Worm (Caenorhabditis elegans): Measurements from ENCODE around the gene alh-13.

Gene alh-13

DNA sequence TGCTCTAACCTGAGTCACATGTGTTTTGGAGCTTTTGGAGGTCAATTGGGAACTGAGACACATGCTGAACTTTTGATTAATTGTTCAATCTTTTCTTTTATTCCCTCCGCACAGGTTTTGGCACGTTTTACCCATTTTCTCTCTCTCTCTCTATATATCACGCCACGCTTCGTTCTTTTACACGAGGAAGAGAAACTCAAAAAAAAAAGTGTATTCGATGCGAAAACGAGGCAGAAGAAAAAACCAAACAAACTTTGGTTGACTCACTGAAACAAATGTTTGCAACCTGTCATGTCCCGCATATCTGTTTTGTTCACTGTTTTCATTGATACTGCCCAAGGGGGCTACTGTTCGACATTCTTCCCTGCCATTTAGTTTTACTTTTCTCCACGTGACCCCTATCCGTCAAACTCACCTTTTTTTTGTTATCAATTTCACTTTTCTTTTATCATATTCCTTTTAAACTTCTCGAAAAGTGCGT lies 20.9 kb upstream of the alh-13 start:
- TF ChIP-seq dsc-1 (tag; optimal IDR thresholded peaks at IDR 0.05): peak; percentile 89
- TF ChIP-seq rnt-1 (tag; optimal IDR thresholded peaks at IDR 0.05): peak; percentile 55
- TF ChIP-seq unc-130 (tag; optimal IDR thresholded peaks at IDR 0.05): peak; percentile 4
- TF ChIP-seq nhr-85 (tag): peak; percentile 90
- TF ChIP-seq F16B12.6 (tag; optimal IDR thresholded peaks at IDR 0.05): no peak
- TF ChIP-seq lin-14 (GFP tag; optimal IDR thresholded peaks at IDR 0.05): peak; percentile 83
- TF ChIP-seq lin-39 (tag; optimal IDR thresholded peaks at IDR 0.05): peak; percentile 50
- no peak for TF ChIP-seq dpl-1 (GFP tag; optimal IDR thresholded peaks at IDR 0.05)
- TF ChIP-seq pag-3 (tag; optimal IDR thresholded peaks at IDR 0.05; ENCODE audit: borderline replicate concordance, insufficient read depth): peak; percentile 65
- no peak for TF ChIP-seq snpc-4 (tag; optimal IDR thresholded peaks at IDR 0.05)
- TF ChIP-seq elt-3 (tag; optimal IDR thresholded peaks at IDR 0.05): peak in 2 of 6 experiments; percentile 44 to 74
- no peak for TF ChIP-seq zag-1 (tag; optimal IDR thresholded peaks at IDR 0.05)
- TF ChIP-seq blmp-1 (tag; optimal IDR thresholded peaks at IDR 0.05): peak; percentile 86
- TF ChIP-seq nhr-19 (GFP tag; conservative IDR thresholded peaks at IDR 0.05): peak; percentile 55
- no peak for TF ChIP-seq egl-13 (tag; optimal IDR thresholded peaks at IDR 0.05)
- TF ChIP-seq lin-35 (GFP tag; optimal IDR thresholded peaks at IDR 0.05): peak in 1 of 2 experiments; percentile 45
- TF ChIP-seq grh-1 (GFP tag; IDR thresholded peaks at IDR 0.05): peak; percentile 32; the same call in 1 of the 2 replicates
- peak; percentile 26 for TF ChIP-seq nhr-90 (tag; optimal IDR thresholded peaks at IDR 0.05; ENCODE audit: poor library complexity)
- TF ChIP-seq hpl-2 (GFP tag; optimal IDR thresholded peaks at IDR 0.05): no peak
- peak; percentile 48 for TF ChIP-seq elt-2 (tag; optimal IDR thresholded peaks at IDR 0.05)
- peak; percentile 61 for TF ChIP-seq nhr-20 (tag; optimal IDR thresholded peaks at IDR 0.05)
- peak; percentile 67 for TF ChIP-seq snu-23 (GFP tag; optimal IDR thresholded peaks at IDR 0.05)
- peak; percentile 82 for TF ChIP-seq nhr-71 (tag; optimal IDR thresholded peaks at IDR 0.05)
- peak in 1 of 2 experiments; percentile 42 for TF ChIP-seq mdl-1 (tag; optimal IDR thresholded peaks at IDR 0.05)
- peak; percentile 16 for TF ChIP-seq vab-15 (tag; optimal IDR thresholded peaks at IDR 0.05)
- TF ChIP-seq fkh-4 (tag; optimal IDR thresholded peaks at IDR 0.05; ENCODE audit: borderline replicate concordance): peak; percentile 48
- TF ChIP-seq mep-1 (tag; optimal IDR thresholded peaks at IDR 0.05): no peak
- TF ChIP-seq egl-27 (tag; optimal IDR thresholded peaks at IDR 0.05): no peak
- peak; percentile 29 to 30 for TF ChIP-seq lsy-2 (tag; optimal IDR thresholded peaks at IDR 0.05)
- peak; percentile 2 for TF ChIP-seq ztf-4 (tag; optimal IDR thresholded peaks at IDR 0.05)
- no peak for TF ChIP-seq unc-30 (tag; optimal IDR thresholded peaks at IDR 0.05)
- TF ChIP-seq mab-9 (GFP tag; IDR thresholded peaks at IDR 0.05): no peak

DNA sequence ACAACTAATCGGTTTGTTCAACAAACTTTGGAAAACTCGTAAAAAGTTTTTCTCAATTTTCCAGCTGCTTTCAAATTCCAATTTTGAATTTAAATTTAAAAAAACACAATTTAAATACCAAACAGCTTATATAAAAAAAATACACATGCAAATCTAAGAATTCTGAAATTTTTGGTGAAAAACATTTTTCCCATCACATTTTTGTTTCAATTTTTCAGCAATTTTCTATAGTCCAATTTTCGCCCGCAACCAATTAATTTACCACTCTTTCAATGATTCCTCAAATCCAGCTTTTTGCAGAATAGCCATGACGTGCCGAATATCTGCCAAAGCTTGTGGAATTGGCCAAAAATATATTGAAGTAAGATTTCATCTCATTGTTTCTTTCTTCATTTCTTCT lies 20.4 kb upstream of the alh-13 start, which contains the start of gene cept-1:
Gene cept-1 (plus strand): TSS at position 301 of the 400 bp plus-strand sequence.
- TF ChIP-seq sup-37 (GFP tag; optimal IDR thresholded peaks at IDR 0.05) (no peak), dpl-1 (GFP tag; optimal IDR thresholded peaks at IDR 0.05) (no peak), swsn-7 (tag; optimal IDR thresholded peaks at IDR 0.05) (no peak), efl-1 (optimal IDR thresholded peaks at IDR 0.05) (no peak), efl-1 (GFP tag; optimal IDR thresholded peaks at IDR 0.05 in 1 of 2) (no peak), unc-86 (tag; optimal IDR thresholded peaks at IDR 0.05) (no peak), snpc-4 (tag; optimal IDR thresholded peaks at IDR 0.05) (no peak), egl-27 (tag; optimal IDR thresholded peaks at IDR 0.05) (no peak), elt-3 (tag; optimal IDR thresholded peaks at IDR 0.05) (no peak), unc-130 (tag; optimal IDR thresholded peaks at IDR 0.05) (no peak), ceh-8 (GFP tag; optimal IDR thresholded peaks at IDR 0.05) (no peak), lin-39 (tag; optimal IDR thresholded peaks at IDR 0.05) (no peak)

DNA sequence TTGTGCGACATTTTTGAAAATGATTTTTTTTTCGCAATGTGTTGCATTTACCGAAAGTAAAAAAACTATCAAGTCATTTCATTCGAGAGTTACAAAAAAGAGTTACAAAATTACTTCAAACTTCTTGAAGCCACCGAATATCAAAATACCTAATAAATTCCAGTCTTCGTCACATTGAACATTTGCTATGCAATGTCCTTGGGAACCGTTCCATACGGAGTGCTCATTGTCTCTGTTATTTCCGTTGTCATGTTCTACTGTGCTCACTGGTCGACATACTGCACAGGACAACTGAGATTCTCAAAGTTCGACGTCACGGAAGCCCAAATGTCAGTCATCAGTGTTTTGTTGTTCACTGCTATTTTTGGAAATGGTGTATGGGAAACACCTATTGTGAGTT lies 18.2 kb upstream of the alh-13 start:
- TF ChIP-seq nhr-20 (tag; optimal IDR thresholded peaks at IDR 0.05) (no peak), snu-23 (GFP tag; optimal IDR thresholded peaks at IDR 0.05) (no peak), egl-27 (tag; optimal IDR thresholded peaks at IDR 0.05) (no peak), aha-1 (tag; optimal IDR thresholded peaks at IDR 0.05) (no peak), zag-1 (tag; optimal IDR thresholded peaks at IDR 0.05) (no peak), Y116A8C.19 (tag; optimal IDR thresholded peaks at IDR 0.05; ENCODE audit: borderline replicate concordance) (no peak), unc-62 (GFP tag; optimal IDR thresholded peaks at IDR 0.05) (no peak), sup-37 (GFP tag; optimal IDR thresholded peaks at IDR 0.05) (no peak), dpl-1 (GFP tag; optimal IDR thresholded peaks at IDR 0.05) (no peak), zip-4 (GFP tag; optimal IDR thresholded peaks at IDR 0.05) (no peak), fkh-10 (GFP tag; optimal IDR thresholded peaks at IDR 0.05) (no peak), ceh-88 (GFP tag; IDR thresholded peaks at IDR 0.05) (no peak), lir-3 (tag; optimal IDR thresholded peaks at IDR 0.05; ENCODE audit: poor library complexity) (no peak), F16B12.6 (tag; optimal IDR thresholded peaks at IDR 0.05) (no peak), nhr-71 (tag; optimal IDR thresholded peaks at IDR 0.05) (no peak), unc-130 (tag; optimal IDR thresholded peaks at IDR 0.05) (no peak), pax-3 (tag; optimal IDR thresholded peaks at IDR 0.05) (no peak), sptf-1 (tag; optimal IDR thresholded peaks at IDR 0.05) (no peak), tbx-2 (tag; optimal IDR thresholded peaks at IDR 0.05) (no peak), swsn-7 (tag; optimal IDR thresholded peaks at IDR 0.05) (no peak)
